Fruit fly (Drosophila melanogaster) whole organism, embryonic: ENCODE results near the gene Nep2.
"Not testable (repeated sequence)": the region's sequence is repeated elsewhere in the genome, so short reads cannot be mapped to it uniquely, and the experiment has no call there.

ENCODE experiments used
- CG13424 ChIP-seq: fragments of 200-800 bp; sonication (Bioruptor generic); optimal IDR thresholded peaks from 2 replicates; lab custom pipeline; 2019; ENCODE audit warnings: missing biosample characterization, mild to moderate bottlenecking, missing genetic modification characterization, moderate library complexity
- CG1529 ChIP-seq: fragments of 200-800 bp; sonication (Bioruptor generic); optimal IDR thresholded peaks from 3 replicates; lab custom pipeline; 2018; ENCODE audit warnings: missing biosample characterization, missing genetic modification characterization
- CG3065 ChIP-seq: fragments of 200-800 bp; sonication (Bioruptor generic); optimal IDR thresholded peaks from 2 replicates; lab custom pipeline; 2016; ENCODE audit warnings: missing biosample characterization, missing genetic modification characterization
- MESR4 ChIP-seq: fragments of 200-800 bp; sonication (Bioruptor generic); optimal IDR thresholded peaks from 2 replicates; lab custom pipeline; 2018; ENCODE audit warnings: missing biosample characterization, mild to moderate bottlenecking, missing genetic modification characterization, moderate library complexity
- fd3F ChIP-seq: fragments of 200-800 bp; sonication (Bioruptor generic); optimal IDR thresholded peaks from 2 replicates; lab custom pipeline; 2018; ENCODE audit warnings: missing biosample characterization, mild to moderate bottlenecking, missing genetic modification characterization, moderate library complexity
- fd96Cb ChIP-seq: fragments of 200-800 bp; sonication (Bioruptor generic); optimal IDR thresholded peaks from 2 replicates; lab custom pipeline; 2018; ENCODE audit warnings: missing biosample characterization, mild to moderate bottlenecking, missing genetic modification characterization, moderate library complexity
- h ChIP-seq: fragments of >200 bp; optimal IDR thresholded peaks from 2 replicates; lab custom pipeline; 2017
- sc ChIP-seq, 3 experiments: fragments of >200 bp in 2 of 3; fragments of 200-800 bp in 1 of 3; sonication (Bioruptor generic) in 1 of 3; optimal IDR thresholded peaks; 2 replicates in 2 of 3; 3 replicates in 1 of 3; lab custom pipeline; 2017; ENCODE audit warnings: mild to moderate bottlenecking in 1 of 3, missing biosample characterization in 1 of 3, missing genetic modification characterization in 1 of 3, missing genetic modification reagents in 1 of 3

- not testable (repeated sequence) for TF ChIP-seq h; fd3F; CG13424; fd96Cb (tag; lab: Kevin White, UChicago); sc (optimal IDR thresholded peaks at IDR 0.05; lab: Kevin White, UChicago); sc (GFP tag; optimal IDR thresholded peaks at IDR 0.05; lab: Kevin White, UChicago); CG1529 (GFP tag; lab: Kevin White, UChicago); MESR4 (GFP tag; lab: Kevin White, UChicago); CG3065 (GFP tag; lab: Kevin White, UChicago)
Measured at dm6 chr3R:4684811-4685210, 46.9 kb downstream of the Nep2 start.
